Worm (Caenorhabditis elegans): Measurements from ENCODE around the gene F02A9.7.

The F02A9.7 gene

ce11 chrIII:9084329-9084728, 8.9 kb upstream of the F02A9.7 start (continued):
- no peak for TF ChIP-seq pat-9 (tag; optimal IDR thresholded peaks at IDR 0.05)
- TF ChIP-seq syd-9 (tag; optimal IDR thresholded peaks at IDR 0.05): peak; percentile 1
- TF ChIP-seq ceh-45 (GFP tag; IDR thresholded peaks at IDR 0.05): no peak
- TF ChIP-seq dmd-4 (tag; optimal IDR thresholded peaks at IDR 0.05; ENCODE audit: borderline replicate concordance): no peak
- peak; percentile 14 for TF ChIP-seq ceh-31 (tag; optimal IDR thresholded peaks at IDR 0.05)
- TF ChIP-seq ama-1 (optimal IDR thresholded peaks at IDR 0.05): no peak
- TF ChIP-seq pha-4 (tag; optimal IDR thresholded peaks at IDR 0.05): no peak
- no peak for TF ChIP-seq mec-3 (tag; optimal IDR thresholded peaks at IDR 0.05; ENCODE audit: borderline replicate concordance)
- TF ChIP-seq sox-4 (tag; optimal IDR thresholded peaks at IDR 0.05): no peak
- TF ChIP-seq pax-1 (tag; optimal IDR thresholded peaks at IDR 0.05): no peak
- no peak for TF ChIP-seq eyg-1 (tag; optimal IDR thresholded peaks at IDR 0.05)

- TF ChIP-seq tbx-7 (tag; optimal IDR thresholded peaks at IDR 0.05) (no peak), rnt-1 (tag; optimal IDR thresholded peaks at IDR 0.05) (peak; percentile 75), lin-11 (tag; optimal IDR thresholded peaks at IDR 0.05) (no peak), npax-4 (tag; optimal IDR thresholded peaks at IDR 0.05) (no peak), sdc-2 (tag; optimal IDR thresholded peaks at IDR 0.05) (no peak), ttx-3 (tag; optimal IDR thresholded peaks at IDR 0.05) (no peak), nhr-232 (tag; optimal IDR thresholded peaks at IDR 0.05) (no peak), eyg-1 (tag; optimal IDR thresholded peaks at IDR 0.05) (no peak), hlh-30 (tag; optimal IDR thresholded peaks at IDR 0.05; ENCODE audit: insufficient read depth) (peak; percentile 34), ceh-30 (tag; optimal IDR thresholded peaks at IDR 0.05) (no peak), pax-1 (tag; optimal IDR thresholded peaks at IDR 0.05) (no peak), unc-42 (tag; optimal IDR thresholded peaks at IDR 0.05) (no peak), ceh-19 (GFP tag; optimal IDR thresholded peaks at IDR 0.05) (no peak), hlh-13 (GFP tag; optimal IDR thresholded peaks at IDR 0.05) (no peak), ceh-18 (tag; optimal IDR thresholded peaks at IDR 0.05) (peak; percentile 44), ets-4 (tag; optimal IDR thresholded peaks at IDR 0.05) (no peak), zip-5 (tag; optimal IDR thresholded peaks at IDR 0.05) (no peak), sox-4 (tag; optimal IDR thresholded peaks at IDR 0.05) (no peak), ahr-1 (tag; optimal IDR thresholded peaks at IDR 0.05) (no peak), pros-1 (tag; optimal IDR thresholded peaks at IDR 0.05) (no peak), syd-9 (tag; optimal IDR thresholded peaks at IDR 0.05) (no peak), fax-1 (tag; optimal IDR thresholded peaks at IDR 0.05) (no peak), ceh-24 (tag; optimal IDR thresholded peaks at IDR 0.05) (no peak), ref-2 (tag; optimal IDR thresholded peaks at IDR 0.05) (no peak), ceh-34 (tag; optimal IDR thresholded peaks at IDR 0.05) (no peak), che-1 (tag; optimal IDR thresholded peaks at IDR 0.05) (no peak), unc-55 (GFP tag; optimal IDR thresholded peaks at IDR 0.05) (peak; percentile 2), ama-1 (optimal IDR thresholded peaks at IDR 0.05) (no peak), lim-6 (tag; optimal IDR thresholded peaks at IDR 0.05) (no peak)
Observed at ce11 chrIII:9083118-9083517, 7.7 kb upstream of the F02A9.7 start.

- no peak for TF ChIP-seq pqm-1 (tag; optimal IDR thresholded peaks at IDR 0.05)
- no peak for TF ChIP-seq tbx-2 (tag; optimal IDR thresholded peaks at IDR 0.05)
- no peak for TF ChIP-seq pat-9 (tag; optimal IDR thresholded peaks at IDR 0.05)
- TF ChIP-seq tbx-7 (tag; optimal IDR thresholded peaks at IDR 0.05): no peak
- no peak for TF ChIP-seq ets-4 (tag; optimal IDR thresholded peaks at IDR 0.05)
- no peak for TF ChIP-seq ceh-19 (GFP tag; optimal IDR thresholded peaks at IDR 0.05)
Observed at ce11 chrIII:9081763-9082162, 6.3 kb upstream of the F02A9.7 start, which contains the start of gene far-2. far-2 (plus strand) TSS chrIII:9081828.

ce11 chrIII:9081055-9081454, 5.6 kb upstream of the F02A9.7 start, which contains the start of gene far-1:
far-1 (minus strand) TSS chrIII:9081179.
- TF ChIP-seq hlh-8 (tag; optimal IDR thresholded peaks at IDR 0.05) (peak; percentile 41), ahr-1 (tag; optimal IDR thresholded peaks at IDR 0.05) (no peak), ama-1 (optimal IDR thresholded peaks at IDR 0.05) (peak; percentile 74), nfya-1 (tag; optimal IDR thresholded peaks at IDR 0.05) (peak; percentile 23), pha-4 (tag; optimal IDR thresholded peaks at IDR 0.05) (no peak), ceh-18 (tag; optimal IDR thresholded peaks at IDR 0.05) (peak; percentile 10), C08G9.2 (tag; optimal IDR thresholded peaks at IDR 0.05) (peak; percentile 11), unc-42 (tag; optimal IDR thresholded peaks at IDR 0.05) (no peak), sdc-2 (tag; optimal IDR thresholded peaks at IDR 0.05) (no peak), dve-1 (tag; optimal IDR thresholded peaks at IDR 0.05) (no peak), unc-55 (GFP tag; optimal IDR thresholded peaks at IDR 0.05) (no peak)

All from whole organism, late embryonic.